Worm (Caenorhabditis elegans): ENCODE data around the gene C18A11.1.

ce11 chrX:8088474-8088873 is 19.3 kb downstream of the C18A11.1 start, which contains the start of gene vem-1:
- TF ChIP-seq B0310.2 (tag; optimal IDR thresholded peaks at IDR 0.05): no peak
- TF ChIP-seq ama-1 (optimal IDR thresholded peaks at IDR 0.05): no peak
- no peak for TF ChIP-seq tbx-37 (GFP tag; conservative IDR thresholded peaks at IDR 0.05)
- no peak for TF ChIP-seq hmbx-1 (tag; optimal IDR thresholded peaks at IDR 0.05)
- no peak for TF ChIP-seq ceh-36 (tag; optimal IDR thresholded peaks at IDR 0.05)
- TF ChIP-seq hnd-1 (tag; optimal IDR thresholded peaks at IDR 0.05): no peak
- no peak for TF ChIP-seq scrt-1 (GFP tag; IDR thresholded peaks at IDR 0.05)
- TF ChIP-seq ceh-13 (GFP tag; optimal IDR thresholded peaks at IDR 0.05): no peak
- TF ChIP-seq flt-1 (GFP tag; IDR thresholded peaks at IDR 0.05): no peak
- TF ChIP-seq hmg-4 (GFP tag; optimal IDR thresholded peaks at IDR 0.05): no peak
